Fruit fly (Drosophila melanogaster) whole organism, larva: ENCODE results near the gene CG13124.

Experiments
- noc ChIP-seq: fragments of 200-800 bp; sonication (Bioruptor generic); optimal IDR thresholded peaks from 3 replicates; lab custom pipeline; 2019; ENCODE audit warnings: missing biosample characterization, mild to moderate bottlenecking, missing genetic modification characterization, moderate library complexity

The CG13124 gene

dm6 chr2L:9924765-9925164 lies 16.3 kb upstream of the CG13124 start, which contains the start of the genes TbCMF46 and CG42366:
TbCMF46 (minus strand) TSS chr2L:9924865.
CG42366 (plus strand) TSS chr2L:9925161.
- TF ChIP-seq noc (tag; lab: Kevin White, UChicago), result no peak

- no peak for TF ChIP-seq noc (tag; lab: Kevin White, UChicago)
Observed at dm6 chr2L:9921401-9921800, 13.0 kb upstream of the CG13124 start, which contains the start of gene CG4592. CG4592 (plus strand) TSS chr2L:9921633.

- TF ChIP-seq noc (tag; lab: Kevin White, UChicago), result no peak
Observed at dm6 chr2L:9919949-9920348, 11.5 kb upstream of the CG13124 start, which contains the start of gene CG4594. CG4594 (plus strand) TSS chr2L:9920160.

dm6 chr2L:9919218-9919617 lies 10.8 kb upstream of the CG13124 start:
- no peak for TF ChIP-seq noc (tag; lab: Kevin White, UChicago)

- TF ChIP-seq noc (tag; lab: Kevin White, UChicago), result peak; percentile 68
Observed at dm6 chr2L:9918020-9918959, 9.9 kb upstream of the CG13124 start, which contains the start of the genes CG5885 and CG4598. CG5885 (minus strand) TSS chr2L:9918330. CG4598 (plus strand) TSS chr2L:9918618.

- TF ChIP-seq noc (tag; lab: Kevin White, UChicago), result peak; percentile 70
Observed at dm6 chr2L:9915011-9915850, 6.8 kb upstream of the CG13124 start, which contains the start of gene yip2. yip2 (plus strand) TSS chr2L:9915253.

- no peak for TF ChIP-seq noc (tag; lab: Kevin White, UChicago)
Observed at dm6 chr2L:9912570-9913260, 4.3 kb upstream of the CG13124 start, which contains the start of the genes Etl1 and Srp54. Etl1 (minus strand) TSS chr2L:9912608. Srp54 (plus strand) TSS chr2L:9912911.

- peak; percentile 25 for TF ChIP-seq noc (tag; lab: Kevin White, UChicago)
Observed at dm6 chr2L:9911783-9912182, 3.4 kb upstream of the CG13124 start.

dm6 chr2L:9907320-9908256 lies 845 bp downstream of the CG13124 start:
- TF ChIP-seq noc (tag; lab: Kevin White, UChicago), result no peak

- TF ChIP-seq noc (tag; lab: Kevin White, UChicago), result no peak
Observed at dm6 chr2L:9906641-9907040, 1.8 kb downstream of the CG13124 start.

dm6 chr2L:9903028-9903427 lies 5.4 kb downstream of the CG13124 start, which contains the start of gene Muc30E:
Muc30E (minus strand) TSS chr2L:9903128.
- TF ChIP-seq noc (tag; lab: Kevin White, UChicago), result no peak

dm6 chr2L:9897296-9897695 lies 11.1 kb downstream of the CG13124 start, which contains the start of gene RpS2:
RpS2 (minus strand) TSS chr2L:9897552.
- peak; percentile 20 for TF ChIP-seq noc (tag; lab: Kevin White, UChicago)

dm6 chr2L:9894871-9895364 lies 13.5 kb downstream of the CG13124 start, which contains the start of gene Bka:
Bka (plus strand) TSS chr2L:9895287.
- TF ChIP-seq noc (tag; lab: Kevin White, UChicago), result peak; percentile 52
